Worm (Caenorhabditis elegans): ENCODE measurements around the gene C35A5.11.

- TF ChIP-seq lin-13 (tag; optimal IDR thresholded peaks at IDR 0.05) (no peak), sptf-1 (tag; optimal IDR thresholded peaks at IDR 0.05) (no peak), elt-3 (tag; optimal IDR thresholded peaks at IDR 0.05) (no peak), pha-4 (tag; optimal IDR thresholded peaks at IDR 0.05) (no peak), ces-1 (GFP tag; optimal IDR thresholded peaks at IDR 0.05) (no peak), unc-62 (GFP tag; optimal IDR thresholded peaks at IDR 0.05) (no peak), unc-39 (tag; optimal IDR thresholded peaks at IDR 0.05) (no peak), unc-120 (tag; optimal IDR thresholded peaks at IDR 0.05; ENCODE audit: poor library complexity, severe bottlenecking) (no peak), nhr-12 (tag; optimal IDR thresholded peaks at IDR 0.05) (no peak), nhr-28 (tag; optimal IDR thresholded peaks at IDR 0.05) (no peak), nhr-76 (tag; optimal IDR thresholded peaks at IDR 0.05) (no peak), mep-1 (tag; optimal IDR thresholded peaks at IDR 0.05) (no peak), snpc-4 (tag; optimal IDR thresholded peaks at IDR 0.05) (no peak)
These were observed 29.8 kb upstream of the C35A5.11 start, which contains the start of gene txt-10 for ce11 chrV:10532725-10533124.

All from whole organism, mixed stage, embryonic.